Fruit fly (Drosophila melanogaster): Measurements from ENCODE around the gene CtsB.

The CtsB gene

DNA sequence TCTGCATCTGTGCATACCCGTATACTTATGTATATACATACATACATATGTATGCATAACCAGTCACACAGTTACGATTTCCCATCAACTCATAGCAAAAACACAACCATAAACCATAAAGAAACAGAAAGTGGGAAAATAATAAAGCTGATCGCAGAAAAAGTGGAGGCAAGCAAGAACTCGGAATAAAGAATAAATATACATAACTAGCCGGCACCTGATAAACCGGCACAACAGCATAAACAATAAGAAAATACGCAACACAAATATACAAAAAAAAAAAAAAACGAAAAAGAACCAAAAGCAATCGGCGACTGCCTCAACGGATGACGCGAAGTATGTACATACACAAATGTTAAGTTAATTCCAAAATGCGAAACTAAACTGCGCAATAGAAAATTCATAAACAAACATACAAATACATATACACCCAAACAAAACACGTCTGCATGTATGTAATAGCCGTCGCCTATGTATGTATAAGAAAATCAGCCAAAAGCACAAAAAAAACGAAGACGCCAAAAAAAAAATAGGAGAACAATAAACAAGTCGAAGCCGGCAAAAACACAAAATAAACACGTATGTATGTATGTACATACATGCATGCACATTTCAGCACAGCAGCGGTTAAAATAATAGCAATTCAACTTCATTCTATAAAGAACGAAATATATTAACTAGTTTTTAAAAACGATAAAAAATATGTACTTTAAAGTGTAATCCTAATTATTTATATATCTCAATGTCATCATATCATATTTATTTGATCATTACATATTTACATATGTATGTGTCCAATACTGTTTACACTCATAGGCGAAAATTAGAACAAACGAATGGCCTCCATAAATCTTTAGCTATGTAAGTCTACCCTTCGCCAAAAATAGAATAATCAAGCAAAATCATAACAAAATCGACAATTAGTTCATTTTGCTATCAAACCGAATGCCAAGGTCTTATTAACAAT, 32.8 kb downstream of the CtsB start (continued):
- TF ChIP-seq CG15269 (tag; optimal IDR thresholded peaks at IDR 0.05) (peak; percentile 84), Hand (GFP tag; optimal IDR thresholded peaks at IDR 0.05) (peak; percentile 55), CG8281 (tag; optimal IDR thresholded peaks at IDR 0.05) (no peak), odd (GFP tag; optimal IDR thresholded peaks at IDR 0.05) (peak; percentile 50), Max (GFP tag; optimal IDR thresholded peaks at IDR 0.05) (no peak), z (GFP tag; IDR thresholded peaks at IDR 0.05) (no peak), CG18764 (GFP tag; optimal IDR thresholded peaks at IDR 0.05) (peak; percentile 36), kni (GFP tag; optimal IDR thresholded peaks at IDR 0.05) (no peak), CG17802 (tag; optimal IDR thresholded peaks at IDR 0.05) (no peak), emc (GFP tag; optimal IDR thresholded peaks at IDR 0.05) (no peak), psq (GFP tag; optimal IDR thresholded peaks at IDR 0.05) (peak; percentile 62), Camta (GFP tag; optimal IDR thresholded peaks at IDR 0.05) (peak; percentile 5), CG7372 (GFP tag; IDR thresholded peaks at IDR 0.05) (peak; percentile 66), CG11093 (GFP tag; IDR thresholded peaks at IDR 0.05) (peak; percentile 47; the same call in 1 of the 3 replicates), CG7271 (tag; optimal IDR thresholded peaks at IDR 0.05) (no peak), exex (tag; optimal IDR thresholded peaks at IDR 0.05) (peak; percentile 39), CG1602 (GFP tag; optimal IDR thresholded peaks at IDR 0.05) (peak; percentile 44), Elba2 (GFP tag; optimal IDR thresholded peaks at IDR 0.05) (no peak), Blimp-1 (GFP tag; optimal IDR thresholded peaks at IDR 0.05) (peak; percentile 51), ci (GFP tag; IDR thresholded peaks at IDR 0.05) (peak; percentile 66; the same call in 2 of the 3 replicates), MESR4 (GFP tag; optimal IDR thresholded peaks at IDR 0.05) (no peak), CG4854 (GFP tag; optimal IDR thresholded peaks at IDR 0.05) (peak; percentile 12), bab2 (GFP tag; optimal IDR thresholded peaks at IDR 0.05) (peak; percentile 30), eyg (GFP tag; optimal IDR thresholded peaks at IDR 0.05) (no peak), dati (GFP tag; IDR thresholded peaks at IDR 0.05) (no peak), CG13624 (GFP tag; optimal IDR thresholded peaks at IDR 0.05) (peak; percentile 97), CG31441 (GFP tag; IDR thresholded peaks at IDR 0.05) (peak; percentile 82), Taf1 (GFP tag; IDR thresholded peaks at IDR 0.05) (peak; percentile 41; the same call in 1 of the 2 replicates), CG33557 (GFP tag; optimal IDR thresholded peaks at IDR 0.05) (no peak), Fer2 (tag; optimal IDR thresholded peaks at IDR 0.05) (peak; percentile 39), Lhr (GFP tag; optimal IDR thresholded peaks at IDR 0.05) (no peak), CG4282 (GFP tag; optimal IDR thresholded peaks at IDR 0.05) (no peak), CG30431 (GFP tag; optimal IDR thresholded peaks at IDR 0.05) (no peak), MTF-1 (GFP tag; optimal IDR thresholded peaks at IDR 0.05; ENCODE audit: borderline replicate concordance) (no peak), B-H2 (GFP tag; optimal IDR thresholded peaks at IDR 0.05) (no peak), ranshi (GFP tag; IDR thresholded peaks at IDR 0.05) (0 out of 2 replicates have a peak, but pooled peaks have one; percentile 75), CG17361 (GFP tag; IDR thresholded peaks at IDR 0.05) (peak; percentile 79), Pdp1 (GFP tag; optimal IDR thresholded peaks at IDR 0.05) (peak in 1 of 2 experiments; percentile 14), CG10431 (GFP tag; optimal IDR thresholded peaks at IDR 0.05) (no peak), ERR (GFP tag; optimal IDR thresholded peaks at IDR 0.05) (no peak), CG10209 (GFP tag; optimal IDR thresholded peaks at IDR 0.05) (peak; percentile 69), gem (tag; optimal IDR thresholded peaks at IDR 0.05) (peak; percentile 87), bcd (GFP tag; optimal IDR thresholded peaks at IDR 0.05) (peak; percentile 65), CG2875 (GFP tag; optimal IDR thresholded peaks at IDR 0.05) (no peak), sens (GFP tag) (peak; percentile 89), bsh (GFP tag; optimal IDR thresholded peaks at IDR 0.05) (peak in 1 of 2 experiments; percentile 63), ato (GFP tag; IDR thresholded peaks at IDR 0.05; ENCODE audit: partially characterized antibody) (no peak), NK7.1 (GFP tag; optimal IDR thresholded peaks at IDR 0.05) (no peak)
